Fruit fly (Drosophila melanogaster): ENCODE results near the gene alpha-Est4.
A peak's percentile ranks its signal among the peaks of the same experiment; 100 is the strongest.

Gene alpha-Est4

dm6 chr3R:7492099-7492498 lies 46.3 kb downstream of the alpha-Est4 start (continued):
- TF ChIP-seq amos (GFP tag; IDR thresholded peaks at IDR 0.05; ENCODE audit: partially characterized antibody) (peak; percentile 47; the same call in 1 of the 2 replicates), fd3F (GFP tag; optimal IDR thresholded peaks at IDR 0.05) (no peak), CG4404 (GFP tag; IDR thresholded peaks at IDR 0.05) (no peak), CG10565 (GFP tag; optimal IDR thresholded peaks at IDR 0.05) (no peak), CG12236 (GFP tag; optimal IDR thresholded peaks at IDR 0.05) (no peak), CG4854 (GFP tag; optimal IDR thresholded peaks at IDR 0.05) (peak; percentile 16), CG17361 (GFP tag; IDR thresholded peaks at IDR 0.05) (peak; percentile 33; the same call in 2 of the 3 replicates), CG7357 (GFP tag; IDR thresholded peaks at IDR 0.05) (no peak), trh (GFP tag; optimal IDR thresholded peaks at IDR 0.05) (no peak), pb (GFP tag; optimal IDR thresholded peaks at IDR 0.05) (no peak), MBD-R2 (GFP tag; IDR thresholded peaks at IDR 0.05) (peak; percentile 17; the same call in 1 of the 2 replicates), usp (GFP tag; optimal IDR thresholded peaks at IDR 0.05) (no peak), Dref (GFP tag; IDR thresholded peaks at IDR 0.05) (peak; percentile 67), sens-2 (GFP tag; IDR thresholded peaks at IDR 0.05) (no peak), Camta (GFP tag; optimal IDR thresholded peaks at IDR 0.05) (peak; percentile 32), Sry-δ (GFP tag; optimal IDR thresholded peaks at IDR 0.05) (no peak), CG30431 (GFP tag; optimal IDR thresholded peaks at IDR 0.05) (no peak), Nf-YA (GFP tag; IDR thresholded peaks at IDR 0.05) (no peak), CG4820 (GFP tag; optimal IDR thresholded peaks at IDR 0.05) (peak; percentile 18), gcm2 (GFP tag; optimal IDR thresholded peaks at IDR 0.05) (no peak), Oli (tag; optimal IDR thresholded peaks at IDR 0.05) (peak; percentile 33), Hr51 (GFP tag; optimal IDR thresholded peaks at IDR 0.05) (peak in 1 of 2 experiments; percentile 40), grau (tag; optimal IDR thresholded peaks at IDR 0.05) (peak; percentile 22), dysf (GFP tag; IDR thresholded peaks at IDR 0.05) (peak; percentile 32; the same call in 1 of the 3 replicates), gfzf (GFP tag; optimal IDR thresholded peaks at IDR 0.05) (peak; percentile 6), ci (GFP tag; IDR thresholded peaks at IDR 0.05) (peak; percentile 47; the same call in 1 of the 3 replicates), Meics (GFP tag; optimal IDR thresholded peaks at IDR 0.05) (peak; percentile 26), wdn (GFP tag; IDR thresholded peaks at IDR 0.05) (no peak), CG8388 (GFP tag; optimal IDR thresholded peaks at IDR 0.05) (no peak), Dek (tag; optimal IDR thresholded peaks at IDR 0.05) (peak; percentile 30), CG18011 (GFP tag; optimal IDR thresholded peaks at IDR 0.05) (peak; percentile 97), mirr (GFP tag; optimal IDR thresholded peaks at IDR 0.05) (peak; percentile 30), HLH3B (GFP tag; IDR thresholded peaks at IDR 0.05) (no peak), CG11085 (GFP tag; IDR thresholded peaks at IDR 0.05) (no peak), CG34376 (GFP tag; optimal IDR thresholded peaks at IDR 0.05) (no peak), unpg (GFP tag; optimal IDR thresholded peaks at IDR 0.05) (peak; percentile 23), seq (GFP tag; IDR thresholded peaks at IDR 0.05) (no peak), CG14050 (GFP tag; IDR thresholded peaks at IDR 0.05) (no peak), ind (GFP tag; optimal IDR thresholded peaks at IDR 0.05) (peak; percentile 6)

- TF ChIP-seq CG12769 (tag; optimal IDR thresholded peaks at IDR 0.05) (peak; percentile 89), kni (GFP tag; optimal IDR thresholded peaks at IDR 0.05) (peak; percentile 74), Eip74EF (GFP tag; optimal IDR thresholded peaks at IDR 0.05) (peak in 1 of 2 experiments; percentile 91), CG13296 (GFP tag; optimal IDR thresholded peaks at IDR 0.05) (peak; percentile 40), Pdp1 (GFP tag; optimal IDR thresholded peaks at IDR 0.05) (peak in 1 of 2 experiments; percentile 31), pfk (GFP tag; optimal IDR thresholded peaks at IDR 0.05) (peak; percentile 22), aop (GFP tag; IDR thresholded peaks at IDR 0.05) (peak; percentile 25; the same call in 1 of the 2 replicates), Bgb (GFP tag; IDR thresholded peaks at IDR 0.05; ENCODE audit: partially characterized antibody) (peak; percentile 63; the same call in 1 of the 2 replicates), cg (GFP tag; optimal IDR thresholded peaks at IDR 0.05) (peak; percentile 41), CG12219 (GFP tag; optimal IDR thresholded peaks at IDR 0.05) (peak; percentile 3), crol (GFP tag; IDR thresholded peaks at IDR 0.05) (no peak), Blimp-1 (GFP tag; optimal IDR thresholded peaks at IDR 0.05) (peak; percentile 87), CG6683 (GFP tag; optimal IDR thresholded peaks at IDR 0.05) (no peak), CG10543 (GFP tag; optimal IDR thresholded peaks at IDR 0.05) (peak; percentile 28)
These were observed 47.0 kb downstream of the alpha-Est4 start for dm6 chr3R:7491453-7491853.

Data from whole organism, embryonic.